Worm (Caenorhabditis elegans): Measurements from ENCODE around the gene npr-17.

DNA sequence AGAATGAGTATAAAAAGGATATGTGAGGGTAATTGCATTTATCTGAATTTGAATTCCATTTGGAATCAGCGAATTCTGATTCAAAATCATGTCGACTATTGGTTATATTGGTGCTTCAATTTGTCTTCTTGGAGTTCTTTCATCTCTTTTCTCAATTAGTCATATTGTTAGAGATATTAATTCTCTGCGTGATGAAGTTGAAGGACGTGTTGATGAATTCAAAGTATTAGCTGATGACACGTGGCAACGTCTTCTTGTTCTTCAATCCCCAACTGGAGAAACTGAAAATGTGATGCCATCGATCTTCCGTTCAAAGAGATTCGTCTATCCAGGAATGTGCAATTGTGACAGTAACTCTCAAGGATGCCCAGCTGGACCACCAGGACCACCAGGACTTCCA lies 47.5 kb downstream of the npr-17 start, which contains the start of gene col-90:
- no peak for TF ChIP-seq flt-1 (GFP tag; IDR thresholded peaks at IDR 0.05)
- TF ChIP-seq tab-1 (GFP tag; IDR thresholded peaks at IDR 0.05): no peak
- no peak for TF ChIP-seq T22C8.4 (GFP tag; IDR thresholded peaks at IDR 0.05)
- TF ChIP-seq ref-1 (GFP tag; conservative IDR thresholded peaks at IDR 0.05): no peak

Data from whole organism, midembryonic.